Fruit fly (Drosophila melanogaster) whole organism, wandering third instar larva: ENCODE results near the gene mid.
A peak's percentile ranks its signal among the peaks of the same experiment; 100 is the strongest.

ENCODE experiments used
- CG9705 ChIP-seq: fragments of 200-800 bp; sonication (Bioruptor generic); optimal IDR thresholded peaks from 2 replicates; lab custom pipeline; 2018; ENCODE audit warnings: missing biosample characterization, mild to moderate bottlenecking, missing genetic modification characterization
- Dfd ChIP-seq: fragments of >200 bp; optimal IDR thresholded peaks from 2 replicates; lab custom pipeline; 2017; ENCODE audit warnings: missing biosample characterization, missing genetic modification characterization
- GATAd ChIP-seq: sonication (Bioruptor generic); optimal IDR thresholded peaks from 2 replicates; lab custom pipeline; 2016; ENCODE audit warnings: missing biosample characterization, missing genetic modification characterization
- Hr83 ChIP-seq: fragments of 200-300 bp; sonication (Bioruptor generic); optimal IDR thresholded peaks from 2 replicates; lab custom pipeline; 2016; ENCODE audit warnings: missing biosample characterization, mild to moderate bottlenecking, missing genetic modification characterization, moderate library complexity; ENCODE audit not compliant: poor library complexity, severe bottlenecking
- Jra ChIP-seq: sonication (Bioruptor generic); optimal IDR thresholded peaks from 2 replicates; lab custom pipeline; 2016; ENCODE audit warnings: missing biosample characterization, missing genetic modification characterization
- N ChIP-seq: fragments of >200 bp; optimal IDR thresholded peaks from 2 replicates; lab custom pipeline; 2018; ENCODE audit warnings: missing biosample characterization, missing external identifiers, missing genetic modification characterization
- OdsH ChIP-seq: fragments of 200-800 bp; sonication (Bioruptor generic); optimal IDR thresholded peaks from 2 replicates; lab custom pipeline; 2016; ENCODE audit warnings: missing biosample characterization, mild to moderate bottlenecking, missing genetic modification characterization
- br ChIP-seq: fragments of 200-800 bp; sonication (Bioruptor generic); optimal IDR thresholded peaks from 2 replicates; lab custom pipeline; 2016; ENCODE audit warnings: missing biosample characterization, missing genetic modification characterization
- foxo ChIP-seq, 2 experiments: fragments of 200-800 bp; sonication (Bioruptor generic); optimal IDR thresholded peaks; 2 replicates in 1 of 2; 3 replicates in 1 of 2; lab custom pipeline; 2016 to 2017; ENCODE audit warnings: missing biosample characterization in 2 of 2, missing genetic modification characterization in 2 of 2
- h ChIP-seq: fragments of 200-800 bp; sonication (Bioruptor generic); optimal IDR thresholded peaks from 3 replicates; lab custom pipeline; 2016; ENCODE audit warnings: missing biosample characterization, mild to moderate bottlenecking, missing genetic modification characterization
- lola ChIP-seq: fragments of >200 bp; optimal IDR thresholded peaks from 2 replicates; lab custom pipeline; 2017; ENCODE audit warnings: missing biosample characterization, missing genetic modification characterization
- pan ChIP-seq: fragments of >200 bp; optimal IDR thresholded peaks from 2 replicates; lab custom pipeline; 2017
- sv ChIP-seq: fragments of 200-800 bp; sonication (Bioruptor generic); optimal IDR thresholded peaks from 3 replicates; lab custom pipeline; 2016; ENCODE audit warnings: missing biosample characterization, missing genetic modification characterization

dm6 chr2L:5434298-5434697 is 27.1 kb upstream of the mid start:
- TF ChIP-seq lola (GFP tag; lab: Kevin White, UChicago) (no peak), br (GFP tag; lab: Kevin White, UChicago) (no peak), CG9705 (GFP tag; lab: Kevin White, UChicago) (no peak), foxo (GFP tag; optimal IDR thresholded peaks at IDR 0.05; lab: Kevin White, UChicago) (no peak), OdsH (no peak), Dfd (no peak), Jra (no peak), sv (GFP tag; lab: Kevin White, UChicago) (no peak), Hr83 (GFP tag; lab: Kevin White, UChicago) (no peak), N (GFP tag; lab: Kevin White, UChicago) (no peak), h (peak; percentile 15), GATAd (no peak), pan (lab: Kevin White, UChicago) (no peak)
